Worm (Caenorhabditis elegans) whole organism, mixed stage, embryonic: ENCODE data around the gene K02A6.1.
A peak's percentile ranks its signal among the peaks of the same experiment; 100 is the strongest.

Experiments used
- M03D4.4 ChIP-seq: sonication (generic microtip); optimal IDR thresholded peaks from 2 replicates; lab custom pipeline; 2017; ENCODE audit warnings: mild to moderate bottlenecking, missing genetic modification characterization, missing compliant biosample characterization
- bed-3 ChIP-seq: fragments of 200-800 bp; sonication (Bioruptor generic); optimal IDR thresholded peaks from 3 replicates; lab custom pipeline; 2018; ENCODE audit warnings: mild to moderate bottlenecking, missing genetic modification characterization, moderate library complexity, missing compliant biosample characterization
- ceh-83 ChIP-seq: fragments of 200-800 bp; sonication (Bioruptor generic); optimal IDR thresholded peaks from 2 replicates; lab custom pipeline; 2018; ENCODE audit warnings: mild to moderate bottlenecking, missing genetic modification characterization, missing compliant biosample characterization
- ces-1 ChIP-seq: fragments of 150-350 bp; optimal IDR thresholded peaks from 2 replicates; lab custom pipeline; 2014; ENCODE audit warnings: missing biosample characterization, missing genetic modification reagents, missing genetic modification characterization
- flh-1 ChIP-seq: fragments of 200-800 bp; sonication (Bioruptor generic); optimal IDR thresholded peaks from 2 replicates; lab custom pipeline; 2018; ENCODE audit warnings: mild to moderate bottlenecking, missing genetic modification characterization, moderate library complexity, missing compliant biosample characterization
- ham-2 ChIP-seq: fragments of 200-800 bp; sonication (Bioruptor generic); optimal IDR thresholded peaks from 2 replicates; lab custom pipeline; 2018; ENCODE audit warnings: mild to moderate bottlenecking, missing genetic modification characterization, missing compliant biosample characterization
- hlh-1 ChIP-seq: fragments of 150-350 bp; optimal IDR thresholded peaks from 2 replicates; lab custom pipeline; 2014; ENCODE audit warnings: missing biosample characterization, missing genetic modification reagents, missing genetic modification characterization
- lin-32 ChIP-seq: fragments of 200-800 bp; sonication (Bioruptor generic); optimal IDR thresholded peaks from 2 replicates; lab custom pipeline; 2018; ENCODE audit warnings: mild to moderate bottlenecking, missing genetic modification characterization, missing compliant biosample characterization
- ztf-11 ChIP-seq: fragments of 150-350 bp; optimal IDR thresholded peaks from 2 replicates; lab custom pipeline; 2014; ENCODE audit warnings: missing biosample characterization, missing genetic modification characterization

K02A6.1 gene

DNA sequence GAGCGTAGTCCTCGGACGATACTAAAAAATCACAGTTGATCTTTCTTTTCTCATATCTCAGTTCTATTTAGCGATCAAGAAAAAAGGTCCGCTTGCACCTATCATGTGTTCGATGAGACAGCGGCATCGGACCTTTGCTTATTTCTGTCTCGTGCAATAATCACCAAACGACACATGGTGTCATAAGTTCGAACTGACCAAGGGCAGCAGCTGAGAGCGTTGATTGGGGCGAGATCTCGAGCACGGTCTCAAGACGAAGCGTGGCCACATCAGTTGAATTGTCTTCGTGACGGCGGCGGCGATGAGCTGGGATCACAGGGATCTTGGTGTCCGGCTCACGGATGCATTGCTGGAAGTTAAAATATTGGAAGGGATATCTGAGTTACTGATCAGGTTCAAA is 43.2 kb downstream of the K02A6.1 start:
- TF ChIP-seq lin-32 (GFP tag; lab: Kevin White, UChicago), result no peak
- TF ChIP-seq ham-2 (GFP tag; lab: Kevin White, UChicago), result no peak
- TF ChIP-seq flh-1, result no peak
- TF ChIP-seq ceh-83, result no peak
- TF ChIP-seq bed-3 (GFP tag; lab: Kevin White, UChicago), result no peak
- TF ChIP-seq hlh-1 (tag; lab: Kevin White, UChicago), result peak; percentile 30
- no peak for TF ChIP-seq ces-1 (GFP tag; lab: Kevin White, UChicago)

DNA sequence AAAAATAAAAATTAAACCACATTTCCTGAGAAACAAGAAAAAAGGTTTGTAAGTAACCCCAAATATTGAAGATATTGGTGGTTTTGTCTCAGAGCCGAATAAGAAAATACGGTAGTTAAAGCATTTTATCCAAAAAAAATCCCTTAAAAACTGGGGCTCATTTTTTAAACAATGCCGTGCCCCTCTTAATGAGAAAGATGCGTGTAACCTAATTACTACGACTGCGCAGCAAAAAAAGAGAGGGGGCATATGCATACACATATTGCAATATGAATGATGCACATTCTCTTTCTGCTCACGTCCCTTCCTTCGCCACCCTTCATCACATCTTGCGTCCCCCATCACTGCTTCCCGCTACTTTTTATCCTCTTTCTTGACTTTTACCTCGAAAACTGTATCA is 48.6 kb downstream of the K02A6.1 start:
- TF ChIP-seq ztf-11 (tag; lab: Kevin White, UChicago) (no peak), ces-1 (GFP tag; lab: Kevin White, UChicago) (peak; percentile 79), M03D4.4 (tag; lab: Kevin White, UChicago) (no peak)
